Worm (Caenorhabditis elegans) whole organism, L2 larva: ENCODE results near the gene pes-5.
A peak's percentile ranks its signal among the peaks of the same experiment; 100 is the strongest.

ENCODE experiments used
- C34F6.9 ChIP-seq: fragments of 150-350 bp; optimal IDR thresholded peaks from 2 replicates; lab custom pipeline; 2014; ENCODE audit warnings: missing biosample characterization, missing genetic modification characterization
- R02D3.7 ChIP-seq: fragments of 150-350 bp; optimal IDR thresholded peaks from 2 replicates; lab custom pipeline; 2014; ENCODE audit warnings: missing biosample characterization, missing genetic modification characterization
- Y55F3AM.14 ChIP-seq: fragments of 200-800 bp; sonication (Bioruptor generic); optimal IDR thresholded peaks from 2 replicates; lab custom pipeline; 2018; ENCODE audit warnings: mild to moderate bottlenecking, missing genetic modification characterization, missing compliant biosample characterization
- ZK546.5 ChIP-seq: sonication (generic microtip); optimal IDR thresholded peaks from 2 replicates; lab custom pipeline; 2017; ENCODE audit warnings: missing biosample characterization, missing genetic modification characterization
- aly-2 ChIP-seq: fragments of 150-350 bp; optimal IDR thresholded peaks from 2 replicates; lab custom pipeline; 2014; ENCODE audit warnings: missing biosample characterization, missing genetic modification characterization
- ama-1 ChIP-seq: fragments of 150-350 bp; optimal IDR thresholded peaks from 2 replicates; lab custom pipeline; 2018; ENCODE audit warnings: inconsistent platforms
- blmp-1 ChIP-seq: sonication (generic microtip); optimal IDR thresholded peaks from 2 replicates; lab custom pipeline; 2017; ENCODE audit warnings: missing genetic modification characterization, mild to moderate bottlenecking, missing compliant biosample characterization, antibody characterized with exemption, moderate library complexity; ENCODE audit not compliant: insufficient read depth
- ceh-16 ChIP-seq: fragments of 150-350 bp; optimal IDR thresholded peaks from 2 replicates; lab custom pipeline; 2014; ENCODE audit warnings: missing biosample characterization, missing genetic modification characterization
- ceh-82 ChIP-seq: fragments of 150-350 bp; optimal IDR thresholded peaks from 2 replicates; lab custom pipeline; 2014; ENCODE audit warnings: missing biosample characterization, missing genetic modification characterization
- crh-2 ChIP-seq: sonication (generic microtip); optimal IDR thresholded peaks from 2 replicates; lab custom pipeline; 2017; ENCODE audit warnings: missing biosample characterization, missing genetic modification characterization
- egl-27 ChIP-seq: sonication (generic microtip); optimal IDR thresholded peaks from 3 replicates; lab custom pipeline; 2017; ENCODE audit warnings: missing biosample characterization, missing genetic modification reagents, missing genetic modification characterization
- elt-1 ChIP-seq: fragments of 150-350 bp; optimal IDR thresholded peaks from 2 replicates; lab custom pipeline; 2014; ENCODE audit warnings: missing biosample characterization, missing genetic modification characterization
- fos-1 ChIP-seq: fragments of 150-350 bp; optimal IDR thresholded peaks from 2 replicates; lab custom pipeline; 2014; ENCODE audit warnings: missing biosample characterization, missing genetic modification characterization
- lin-11 ChIP-seq: fragments of 150-350 bp; sonication (generic microtip); optimal IDR thresholded peaks from 2 replicates; lab custom pipeline; 2014; ENCODE audit warnings: missing biosample characterization, missing genetic modification characterization, inconsistent platforms, mixed read lengths
- lin-13 ChIP-seq: fragments of 150-350 bp; optimal IDR thresholded peaks from 2 replicates; lab custom pipeline; 2014; ENCODE audit warnings: missing biosample characterization, missing genetic modification reagents, missing genetic modification characterization
- lin-39 ChIP-seq: fragments of 150-350 bp; optimal IDR thresholded peaks from 2 replicates; lab custom pipeline; 2014; ENCODE audit warnings: missing biosample characterization, missing genetic modification reagents, missing genetic modification characterization
- lsy-2 ChIP-seq, 2 experiments: fragments of 150-350 bp in 1 of 2; sonication (generic microtip) in 1 of 2; optimal IDR thresholded peaks; 2 replicates each; lab custom pipeline; 2014 to 2017; ENCODE audit warnings: missing biosample characterization in 2 of 2, missing genetic modification characterization in 2 of 2
- mbf-1 ChIP-seq: sonication (generic microtip); optimal IDR thresholded peaks from 2 replicates; lab custom pipeline; 2017; ENCODE audit warnings: missing biosample characterization, missing genetic modification characterization
- mdl-1 ChIP-seq, 2 experiments: fragments of 150-350 bp in 1 of 2; sonication (generic microtip) in 1 of 2; optimal IDR thresholded peaks; 2 replicates each; lab custom pipeline; 2017; ENCODE audit warnings: missing biosample characterization in 2 of 2, missing genetic modification characterization in 2 of 2
- nhr-12 ChIP-seq: fragments of 150-350 bp; optimal IDR thresholded peaks from 2 replicates; lab custom pipeline; 2014; ENCODE audit warnings: missing biosample characterization, missing genetic modification characterization
- nhr-129 ChIP-seq: fragments of 150-350 bp; optimal IDR thresholded peaks from 2 replicates; lab custom pipeline; 2014; ENCODE audit warnings: missing biosample characterization, missing genetic modification characterization
- nhr-21 ChIP-seq: fragments of 150-350 bp; optimal IDR thresholded peaks from 2 replicates; lab custom pipeline; 2014; ENCODE audit warnings: missing biosample characterization, missing genetic modification characterization
- nhr-23 ChIP-seq: fragments of 150-350 bp; optimal IDR thresholded peaks from 2 replicates; lab custom pipeline; 2014; ENCODE audit warnings: missing biosample characterization, missing genetic modification reagents, missing genetic modification characterization
- nhr-237 ChIP-seq: fragments of 150-350 bp; optimal IDR thresholded peaks from 2 replicates; lab custom pipeline; 2014; ENCODE audit warnings: missing biosample characterization, missing genetic modification characterization
- nhr-25 ChIP-seq: fragments of 150-350 bp; sonication (generic microtip); optimal IDR thresholded peaks from 3 replicates; lab custom pipeline; 2014; ENCODE audit warnings: missing biosample characterization, missing genetic modification characterization
- nhr-6 ChIP-seq: fragments of 150-350 bp; optimal IDR thresholded peaks from 2 replicates; lab custom pipeline; 2014; ENCODE audit warnings: missing biosample characterization, missing genetic modification characterization
- peb-1 ChIP-seq: fragments of 150-350 bp; optimal IDR thresholded peaks from 2 replicates; lab custom pipeline; 2014; ENCODE audit warnings: missing biosample characterization, missing genetic modification characterization
- sem-4 ChIP-seq: fragments of 150-350 bp; optimal IDR thresholded peaks from 2 replicates; lab custom pipeline; 2014; ENCODE audit warnings: missing biosample characterization, missing genetic modification reagents, missing genetic modification characterization
- sma-3 ChIP-seq: sonication (generic microtip); optimal IDR thresholded peaks from 2 replicates; lab custom pipeline; 2016; ENCODE audit warnings: missing genetic modification reagents, missing genetic modification characterization, missing compliant biosample characterization
- sma-9 ChIP-seq, 2 experiments: fragments of 150-350 bp in 1 of 2; sonication (generic microtip) in 1 of 2; optimal IDR thresholded peaks; 2 replicates each; lab custom pipeline; 2014 to 2016; ENCODE audit warnings: missing genetic modification characterization in 2 of 2, mild to moderate bottlenecking in 1 of 2, missing biosample characterization in 1 of 2, missing compliant biosample characterization in 1 of 2, missing genetic modification reagents in 1 of 2, moderate library complexity in 1 of 2
- snpc-4 ChIP-seq: fragments of 150-350 bp; optimal IDR thresholded peaks from 2 replicates; lab custom pipeline; 2014; ENCODE audit warnings: missing biosample characterization, missing genetic modification characterization
- unc-39 ChIP-seq: fragments of 150-350 bp; optimal IDR thresholded peaks from 2 replicates; lab custom pipeline; 2014; ENCODE audit warnings: missing biosample characterization, missing genetic modification characterization
- unc-55 ChIP-seq: fragments of 150-350 bp; sonication (generic microtip); optimal IDR thresholded peaks from 3 replicates; lab custom pipeline; 2014; ENCODE audit warnings: missing biosample characterization, missing genetic modification reagents, missing genetic modification characterization
- unc-62 ChIP-seq: fragments of 150-350 bp; optimal IDR thresholded peaks from 2 replicates; lab custom pipeline; 2014; ENCODE audit warnings: missing biosample characterization, missing genetic modification reagents, missing genetic modification characterization
- ztf-1 ChIP-seq: fragments of 200-800 bp; sonication (Bioruptor generic); conservative IDR thresholded peaks from 2 replicates; pipeline ENCODE4 v1.3.6; 2022; ENCODE audit warnings: missing genetic modification characterization, missing compliant biosample characterization
- ztf-11 ChIP-seq: sonication (generic microtip); optimal IDR thresholded peaks from 2 replicates; lab custom pipeline; 2017; ENCODE audit warnings: missing biosample characterization, missing genetic modification characterization

The pes-5 gene

DNA sequence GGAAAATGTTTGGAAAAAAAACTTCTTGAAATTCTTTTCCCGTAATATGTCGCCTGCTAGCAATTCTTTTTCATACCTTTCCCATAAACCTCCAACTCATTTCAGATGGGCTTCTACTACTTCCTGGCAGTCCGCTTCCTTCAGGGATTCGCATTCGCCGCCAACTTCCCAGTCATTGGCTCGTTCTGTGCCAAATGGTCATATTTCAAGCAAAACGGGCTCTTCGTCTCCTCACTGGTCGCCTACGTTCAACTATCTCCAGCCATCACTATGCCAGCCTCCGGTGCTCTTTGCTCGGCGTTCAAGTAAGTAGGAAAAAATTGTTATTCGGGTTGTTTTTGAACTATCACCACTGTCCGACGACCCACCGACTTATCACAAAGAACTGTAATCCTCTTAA lies 14.3 kb upstream of the pes-5 start:
- TF ChIP-seq ceh-82 (tag; lab: Kevin White, UChicago) (no peak), fos-1 (tag; lab: Kevin White, UChicago) (no peak), lin-13 (no peak), unc-62 (GFP tag; lab: Kevin White, UChicago) (no peak), ztf-1 (GFP tag; lab: Robert Waterston, UW) (no peak), ceh-16 (no peak), elt-1 (tag; lab: Kevin White, UChicago) (no peak), ztf-11 (no peak), nhr-21 (tag; lab: Kevin White, UChicago) (no peak), unc-39 (tag; lab: Kevin White, UChicago) (no peak), lsy-2 (tag; optimal IDR thresholded peaks at IDR 0.05; lab: Kevin White, UChicago) (no peak), sem-4 (tag; lab: Kevin White, UChicago) (no peak), mdl-1 (tag; optimal IDR thresholded peaks at IDR 0.05; lab: Kevin White, UChicago) (no peak), aly-2 (tag; lab: Kevin White, UChicago) (no peak)
- TF ChIP-seq, all 48 proteins: peak for 0

DNA sequence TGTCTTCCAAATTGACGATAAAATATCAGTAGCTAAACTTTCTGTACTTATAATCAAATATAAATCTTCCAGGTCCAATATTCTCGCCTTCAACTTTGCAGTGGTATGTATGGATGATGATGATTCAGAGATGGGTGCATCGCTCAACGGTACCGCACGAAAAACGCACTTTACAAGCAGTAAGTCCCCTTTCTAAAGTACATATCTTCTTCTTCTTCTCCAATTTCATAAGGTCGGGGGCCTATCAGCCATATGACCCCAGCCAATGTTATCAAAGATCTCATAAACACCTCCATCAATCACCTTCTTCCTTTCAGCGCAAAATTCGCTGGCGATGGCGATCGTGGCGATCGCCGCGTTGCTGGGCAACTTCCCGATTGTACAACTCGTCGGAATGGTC lies 13.6 kb upstream of the pes-5 start:
- peak; percentile 35 for TF ChIP-seq sma-3 (GFP tag; lab: Kevin White, UChicago)
- TF ChIP-seq sma-9 (GFP tag; optimal IDR thresholded peaks at IDR 0.05; lab: Kevin White, UChicago): peak; percentile 74
- TF ChIP-seq sma-9 (tag; optimal IDR thresholded peaks at IDR 0.05; lab: Kevin White, UChicago): no peak
- TF ChIP-seq nhr-129 (tag; lab: Kevin White, UChicago): no peak
- peak; percentile 45 for TF ChIP-seq ama-1
- TF ChIP-seq egl-27 (tag; lab: Kevin White, UChicago): no peak
- TF ChIP-seq nhr-21 (tag; lab: Kevin White, UChicago): peak; percentile 71
- no peak for TF ChIP-seq mbf-1
- TF ChIP-seq, all 48 proteins: peak for 4

DNA sequence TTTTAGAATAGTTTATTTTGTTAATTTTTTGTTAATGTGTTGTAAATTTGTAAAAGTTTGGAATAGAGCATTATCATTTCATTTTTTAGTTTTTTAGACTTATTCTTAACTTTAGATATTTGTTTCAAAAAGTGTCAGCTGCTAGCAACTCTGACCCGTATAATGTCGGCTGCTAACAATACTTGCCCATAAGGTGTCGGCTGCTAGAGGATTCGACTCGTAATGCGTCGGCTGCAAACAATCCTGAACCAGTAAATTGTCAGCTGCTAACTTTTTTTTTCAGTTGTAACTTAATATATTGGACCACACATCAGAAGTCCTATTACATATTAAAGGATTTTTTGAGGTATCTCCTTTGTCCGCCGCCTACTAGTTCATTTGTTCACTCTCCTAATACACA lies 12.9 kb upstream of the pes-5 start:
- TF ChIP-seq nhr-6 (tag; lab: Kevin White, UChicago) (no peak), ceh-16 (no peak)

DNA sequence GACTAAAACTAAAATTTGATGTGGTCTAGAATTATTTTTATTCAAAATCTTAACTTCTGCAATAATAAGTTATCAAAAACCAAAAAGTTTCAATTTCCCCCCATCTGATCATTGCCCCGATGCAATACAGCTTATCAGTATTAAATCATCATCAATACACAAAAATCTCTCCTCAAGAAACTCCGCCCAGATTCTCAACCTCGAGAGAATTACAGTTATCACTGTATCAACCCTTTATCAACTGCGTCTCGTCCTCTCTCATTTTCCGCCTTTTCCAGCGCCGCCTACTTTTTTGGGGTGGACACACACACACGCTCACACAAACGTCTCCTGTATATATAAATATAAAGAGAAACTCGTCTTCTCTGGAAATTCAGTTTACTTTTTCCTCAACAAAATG lies 12.5 kb upstream of the pes-5 start, which contains the start of gene T27D12.1:
T27D12.1 (plus strand) TSS at position 301 of the 400 bp plus-strand sequence.
- TF ChIP-seq blmp-1 (peak; percentile 3), lin-11 (no peak), nhr-25 (tag; lab: Kevin White, UChicago) (peak; percentile 16)

DNA sequence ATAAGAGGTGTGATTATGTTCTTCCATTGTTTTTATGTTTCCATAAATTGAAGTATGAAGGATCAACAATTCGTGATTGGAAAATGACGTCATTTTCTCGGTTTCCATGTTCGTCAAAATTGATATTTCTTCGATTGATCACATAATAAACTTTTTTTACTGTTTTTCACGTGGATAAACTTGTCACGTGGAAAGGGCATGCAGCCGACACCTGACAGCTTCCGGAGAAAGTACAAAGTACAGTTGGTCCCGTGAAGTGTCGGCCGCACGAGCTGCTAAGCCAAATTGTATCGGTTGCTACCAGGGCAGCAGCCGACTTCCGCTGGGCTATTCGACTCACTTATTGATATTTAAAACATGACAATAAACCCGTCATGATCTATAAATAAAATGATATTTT lies 11.8 kb upstream of the pes-5 start:
- TF ChIP-seq mdl-1 (tag; optimal IDR thresholded peaks at IDR 0.05; lab: Kevin White, UChicago) (no peak), lsy-2 (tag; optimal IDR thresholded peaks at IDR 0.05; lab: Kevin White, UChicago) (no peak), snpc-4 (tag; lab: Kevin White, UChicago) (peak; percentile 57), ceh-16 (no peak), sma-3 (GFP tag; lab: Kevin White, UChicago) (peak; percentile 55), nhr-21 (tag; lab: Kevin White, UChicago) (peak; percentile 28)

DNA sequence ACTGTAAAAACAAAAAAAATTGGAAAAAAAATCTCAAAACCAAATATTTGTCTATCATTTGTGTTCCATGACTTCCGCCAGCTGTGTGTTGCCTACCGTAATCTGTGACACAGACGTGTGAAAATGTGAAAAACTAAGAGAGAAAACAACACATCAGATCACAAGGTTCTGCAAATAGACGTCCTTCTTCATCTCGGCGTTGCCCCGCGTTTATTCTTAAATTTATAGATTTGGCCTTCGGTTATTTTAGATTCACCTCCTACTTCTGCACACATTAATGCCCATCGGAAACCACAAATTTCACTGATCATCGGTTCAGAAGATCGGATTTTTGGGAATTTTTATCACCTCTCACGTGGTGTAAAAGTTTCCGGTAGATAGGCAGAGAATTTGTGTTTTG lies 9.3 kb upstream of the pes-5 start:
- TF ChIP-seq lin-11 (no peak), ZK546.5 (tag; lab: Kevin White, UChicago) (no peak), nhr-12 (tag; lab: Kevin White, UChicago) (no peak), fos-1 (tag; lab: Kevin White, UChicago) (no peak), nhr-25 (tag; lab: Kevin White, UChicago) (peak; percentile 53), nhr-237 (tag; lab: Kevin White, UChicago) (no peak), lin-39 (tag; lab: Kevin White, UChicago) (no peak), ztf-11 (no peak), ceh-82 (tag; lab: Kevin White, UChicago) (no peak), sma-9 (GFP tag; optimal IDR thresholded peaks at IDR 0.05; lab: Kevin White, UChicago) (peak; percentile 46), sma-9 (tag; optimal IDR thresholded peaks at IDR 0.05; lab: Kevin White, UChicago) (no peak)

DNA sequence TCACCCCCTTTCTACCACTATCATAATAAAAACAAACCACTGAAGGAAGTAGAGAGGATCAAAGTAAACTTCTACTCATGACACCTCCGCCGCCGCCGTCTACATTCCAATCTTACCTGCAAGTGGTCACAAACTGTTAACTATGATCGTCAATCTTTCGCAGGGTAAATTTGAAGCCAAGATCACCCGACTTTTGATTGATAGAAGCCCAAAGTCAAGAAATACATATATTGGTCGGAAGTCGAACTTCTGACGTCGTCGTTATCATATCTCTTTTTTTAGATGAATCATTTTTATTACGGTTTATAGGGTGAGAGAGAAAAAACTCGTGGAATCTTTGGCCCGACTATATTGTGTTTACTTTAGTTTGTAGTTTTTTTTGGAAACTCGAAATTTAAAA lies 8.5 kb upstream of the pes-5 start:
- TF ChIP-seq unc-39 (tag; lab: Kevin White, UChicago) (no peak), mdl-1 (tag; optimal IDR thresholded peaks at IDR 0.05; lab: Kevin White, UChicago) (peak in 1 of 2 experiments; percentile 16), egl-27 (tag; lab: Kevin White, UChicago) (peak; percentile 24), Y55F3AM.14 (no peak), sma-3 (GFP tag; lab: Kevin White, UChicago) (peak; percentile 66), crh-2 (tag; lab: Kevin White, UChicago) (no peak), unc-55 (GFP tag; lab: Kevin White, UChicago) (no peak), unc-62 (GFP tag; lab: Kevin White, UChicago) (no peak), nhr-25 (tag; lab: Kevin White, UChicago) (peak; percentile 77), ceh-16 (no peak), lin-39 (tag; lab: Kevin White, UChicago) (no peak), nhr-23 (no peak), snpc-4 (tag; lab: Kevin White, UChicago) (no peak), nhr-12 (tag; lab: Kevin White, UChicago) (no peak), sma-9 (GFP tag; optimal IDR thresholded peaks at IDR 0.05; lab: Kevin White, UChicago) (peak; percentile 95), sma-9 (tag; optimal IDR thresholded peaks at IDR 0.05; lab: Kevin White, UChicago) (no peak), ama-1 (no peak), nhr-6 (tag; lab: Kevin White, UChicago) (no peak), peb-1 (no peak), sem-4 (tag; lab: Kevin White, UChicago) (no peak), ztf-1 (GFP tag; lab: Robert Waterston, UW) (no peak), C34F6.9 (no peak), nhr-237 (tag; lab: Kevin White, UChicago) (no peak), fos-1 (tag; lab: Kevin White, UChicago) (no peak), R02D3.7 (tag; lab: Kevin White, UChicago) (no peak)
